Worm (Caenorhabditis elegans) whole organism, L1 larva: ENCODE results near the gene K09A11.1.

Experiments used
- C04F5.9 ChIP-seq: sonication (generic microtip); optimal IDR thresholded peaks from 2 replicates; lab custom pipeline; 2016; ENCODE audit warnings: missing genetic modification characterization, missing compliant biosample characterization
- F16B12.6 ChIP-seq: fragments of 150-350 bp; optimal IDR thresholded peaks from 2 replicates; lab custom pipeline; 2014; ENCODE audit warnings: missing biosample characterization, missing genetic modification characterization
- Y116A8C.19 ChIP-seq: sonication (generic microtip); optimal IDR thresholded peaks from 2 replicates; lab custom pipeline; 2016; ENCODE audit warnings: missing compliant biosample characterization, missing genetic modification characterization, borderline replicate concordance
- alr-1 ChIP-seq: fragments of 200-800 bp; sonication (Bioruptor generic); optimal IDR thresholded peaks from 2 replicates; lab custom pipeline; 2018; ENCODE audit warnings: borderline replicate concordance, mild to moderate bottlenecking, missing genetic modification characterization, missing compliant biosample characterization
- aly-2 ChIP-seq: fragments of 150-350 bp; optimal IDR thresholded peaks from 2 replicates; lab custom pipeline; 2014; ENCODE audit warnings: missing biosample characterization, missing genetic modification characterization
- blmp-1 ChIP-seq: fragments of 150-350 bp; optimal IDR thresholded peaks from 2 replicates; lab custom pipeline; 2014; ENCODE audit warnings: missing biosample characterization, missing genetic modification characterization
- ceh-90 ChIP-seq: sonication (generic microtip); optimal IDR thresholded peaks from 2 replicates; lab custom pipeline; 2016; ENCODE audit warnings: missing genetic modification characterization, missing compliant biosample characterization
- dsc-1 ChIP-seq: sonication (generic microtip); optimal IDR thresholded peaks from 2 replicates; lab custom pipeline; 2016; ENCODE audit warnings: mild to moderate bottlenecking, missing genetic modification characterization, missing compliant biosample characterization
- efl-1 ChIP-seq, 4 experiments: fragments of 150-350 bp; optimal IDR thresholded peaks in 3 of 4; peaks in 1 of 4; 1 replicate in 1 of 4; 2 replicates in 3 of 4; lab custom pipeline; 2014; ENCODE audit warnings: missing biosample characterization in 2 of 4, missing genetic modification characterization in 2 of 4, missing genetic modification reagents in 2 of 4
- egl-13 ChIP-seq: sonication (generic microtip); optimal IDR thresholded peaks from 2 replicates; lab custom pipeline; 2016; ENCODE audit warnings: missing genotype, missing genetic modification reagents, missing genetic modification characterization, missing compliant biosample characterization
- elt-3 ChIP-seq, 6 experiments: fragments of 150-350 bp in 1 of 6; sonication (generic microtip); optimal IDR thresholded peaks; 2 replicates each; lab custom pipeline; 2017 to 2018; ENCODE audit warnings: missing biosample characterization in 6 of 6, missing genetic modification characterization in 6 of 6, inconsistent platforms in 1 of 6
- ets-5 ChIP-seq: fragments of 200-800 bp; sonication (Bioruptor generic); IDR thresholded peaks from 2 replicates; pipeline ENCODE4 v1.3.6; 2022; ENCODE audit warnings: missing genetic modification characterization, missing compliant biosample characterization
- fkh-10 ChIP-seq: sonication (generic microtip); optimal IDR thresholded peaks from 2 replicates; lab custom pipeline; 2017; ENCODE audit warnings: missing biosample characterization, missing genetic modification reagents, missing genetic modification characterization
- fos-1 ChIP-seq: fragments of 150-350 bp; optimal IDR thresholded peaks from 2 replicates; lab custom pipeline; 2014; ENCODE audit warnings: missing biosample characterization, missing genetic modification characterization
- hlh-4 ChIP-seq: sonication (generic microtip); optimal IDR thresholded peaks from 2 replicates; lab custom pipeline; 2016; ENCODE audit warnings: mild to moderate bottlenecking, missing genetic modification characterization, missing compliant biosample characterization
- hpl-2 ChIP-seq: fragments of 150-350 bp; optimal IDR thresholded peaks from 2 replicates; lab custom pipeline; 2014; ENCODE audit warnings: missing biosample characterization, missing genetic modification reagents, missing genetic modification characterization
- irx-1 ChIP-seq: sonication (generic microtip); optimal IDR thresholded peaks from 2 replicates; lab custom pipeline; 2016; ENCODE audit warnings: missing genetic modification characterization, missing compliant biosample characterization
- isw-1 ChIP-seq: fragments of 200-800 bp; sonication (Bioruptor generic); IDR thresholded peaks from 2 replicates; pipeline ENCODE4 v1.3.6; 2022; ENCODE audit warnings: missing genetic modification characterization, missing compliant biosample characterization
- jun-1 ChIP-seq: fragments of 150-350 bp; optimal IDR thresholded peaks from 2 replicates; lab custom pipeline; 2014; ENCODE audit warnings: missing biosample characterization, missing genetic modification reagents, missing genetic modification characterization
- lin-13 ChIP-seq: fragments of 150-350 bp; optimal IDR thresholded peaks from 2 replicates; lab custom pipeline; 2014; ENCODE audit warnings: missing biosample characterization, missing genetic modification reagents, missing genetic modification characterization
- lin-15B ChIP-seq: fragments of 150-350 bp; sonication (generic microtip); optimal IDR thresholded peaks from 3 replicates; lab custom pipeline; 2014; ENCODE audit warnings: missing biosample characterization, missing genetic modification characterization
- lin-35 ChIP-seq, 2 experiments: fragments of 150-350 bp; optimal IDR thresholded peaks; 2 replicates each; lab custom pipeline; 2014; ENCODE audit warnings: missing biosample characterization in 2 of 2, missing genetic modification characterization in 2 of 2, missing genetic modification reagents in 2 of 2
- lir-3 ChIP-seq: sonication (generic microtip); optimal IDR thresholded peaks from 2 replicates; lab custom pipeline; 2016; ENCODE audit warnings: mild to moderate bottlenecking, missing genetic modification characterization, moderate library complexity, missing compliant biosample characterization; ENCODE audit not compliant: poor library complexity
- lsy-2 ChIP-seq, 2 experiments: fragments of 150-350 bp; optimal IDR thresholded peaks; 2 replicates each; lab custom pipeline; 2014; ENCODE audit warnings: missing biosample characterization in 2 of 2, missing genetic modification characterization in 2 of 2
- mdl-1 ChIP-seq, 2 experiments: fragments of 150-350 bp; optimal IDR thresholded peaks; 2 replicates each; lab custom pipeline; 2014 to 2017; ENCODE audit warnings: missing biosample characterization in 2 of 2, missing genetic modification characterization in 2 of 2, inconsistent platforms in 1 of 2
- mep-1 ChIP-seq: fragments of 150-350 bp; optimal IDR thresholded peaks from 2 replicates; lab custom pipeline; 2014; ENCODE audit warnings: missing biosample characterization, missing genetic modification characterization
- nhr-19 ChIP-seq: fragments of 200-800 bp; sonication (Bioruptor generic); conservative IDR thresholded peaks from 2 replicates; pipeline ENCODE4 v1.3.6; 2022; ENCODE audit warnings: missing genetic modification characterization, missing compliant biosample characterization
- nhr-20 ChIP-seq: sonication (generic microtip); optimal IDR thresholded peaks from 2 replicates; lab custom pipeline; 2016; ENCODE audit warnings: mild to moderate bottlenecking, missing genetic modification characterization, missing compliant biosample characterization
- nhr-237 ChIP-seq: fragments of 150-350 bp; optimal IDR thresholded peaks from 2 replicates; lab custom pipeline; 2014; ENCODE audit warnings: missing biosample characterization, missing genetic modification characterization
- nhr-71 ChIP-seq: sonication (generic microtip); optimal IDR thresholded peaks from 2 replicates; lab custom pipeline; 2016; ENCODE audit warnings: mild to moderate bottlenecking, missing genetic modification characterization, moderate library complexity, missing compliant biosample characterization
- nhr-85 ChIP-seq: sonication (generic microtip); peaks from one replicate; lab custom pipeline; 2016; ENCODE audit warnings: missing genetic modification characterization, inconsistent platforms, missing compliant biosample characterization
- nhr-90 ChIP-seq: sonication (generic microtip); optimal IDR thresholded peaks from 2 replicates; lab custom pipeline; 2016; ENCODE audit warnings: mild to moderate bottlenecking, missing genetic modification characterization, missing compliant biosample characterization; ENCODE audit not compliant: poor library complexity
- pag-3 ChIP-seq: sonication (generic microtip); optimal IDR thresholded peaks from 2 replicates; lab custom pipeline; 2017; ENCODE audit warnings: missing genetic modification characterization, mild to moderate bottlenecking, missing compliant biosample characterization, antibody characterized with exemption, borderline replicate concordance; ENCODE audit not compliant: insufficient read depth
- skn-1 ChIP-seq: fragments of 150-350 bp; optimal IDR thresholded peaks from 2 replicates; lab custom pipeline; 2014; ENCODE audit warnings: missing biosample characterization, missing genetic modification characterization
- snu-23 ChIP-seq: sonication (generic microtip); optimal IDR thresholded peaks from 2 replicates; lab custom pipeline; 2016; ENCODE audit warnings: missing genetic modification characterization, missing compliant biosample characterization
- sox-4 ChIP-seq: sonication (generic microtip); optimal IDR thresholded peaks from 2 replicates; lab custom pipeline; 2016; ENCODE audit warnings: missing genetic modification characterization, missing compliant biosample characterization
- sup-37 ChIP-seq: fragments of 200-800 bp; sonication (Bioruptor generic); optimal IDR thresholded peaks from 2 replicates; lab custom pipeline; 2018; ENCODE audit warnings: mild to moderate bottlenecking, missing genetic modification characterization, missing compliant biosample characterization
- tlp-1 ChIP-seq: fragments of 150-350 bp; optimal IDR thresholded peaks from 2 replicates; lab custom pipeline; 2014; ENCODE audit warnings: missing biosample characterization, missing genetic modification characterization
- unc-130 ChIP-seq: fragments of 150-350 bp; optimal IDR thresholded peaks from 2 replicates; lab custom pipeline; 2017; ENCODE audit warnings: missing biosample characterization, missing genetic modification characterization, inconsistent platforms
- unc-98 ChIP-seq: fragments of 200-800 bp; sonication (Bioruptor generic); IDR thresholded peaks from 2 replicates; pipeline ENCODE4 v1.3.6; 2022; ENCODE audit warnings: missing genetic modification characterization, missing compliant biosample characterization
- xbp-1 ChIP-seq: sonication (generic microtip); optimal IDR thresholded peaks from 2 replicates; lab custom pipeline; 2016; ENCODE audit warnings: missing genetic modification characterization, missing compliant biosample characterization
- zag-1 ChIP-seq: fragments of 150-350 bp; optimal IDR thresholded peaks from 2 replicates; lab custom pipeline; 2014; ENCODE audit warnings: missing biosample characterization, missing genetic modification characterization
- ztf-4 ChIP-seq: fragments of 150-350 bp; optimal IDR thresholded peaks from 2 replicates; lab custom pipeline; 2014; ENCODE audit warnings: missing biosample characterization, missing genetic modification characterization

Gene K09A11.1

DNA sequence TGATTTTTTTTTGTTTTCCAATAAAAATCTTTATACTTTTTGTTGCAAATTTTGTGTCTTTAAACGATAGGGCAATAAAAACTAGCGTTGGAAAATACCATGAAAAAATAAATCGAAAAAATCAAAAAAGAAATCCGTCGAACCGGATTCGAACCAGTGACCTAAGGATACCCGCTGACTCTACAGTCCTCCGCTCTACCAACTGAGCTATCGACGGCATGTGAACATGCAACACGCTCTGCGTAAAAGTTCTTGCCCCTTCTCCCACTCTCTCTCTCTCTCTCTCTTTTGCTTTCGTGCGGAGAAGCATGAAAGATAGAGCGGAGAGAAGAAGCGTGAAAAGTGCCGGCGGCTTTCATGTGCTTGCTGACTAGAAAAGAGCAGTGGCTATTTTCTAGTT lies 2.3 kb downstream of the K09A11.1 start (continued):
- TF ChIP-seq lin-35 (GFP tag; optimal IDR thresholded peaks at IDR 0.05; lab: Kevin White, UChicago): peak in 1 of 2 experiments; percentile 50
- TF ChIP-seq ceh-90 (tag; lab: Kevin White, UChicago): no peak
- TF ChIP-seq ztf-4 (tag; lab: Kevin White, UChicago): no peak
- no peak for TF ChIP-seq zag-1 (tag; lab: Kevin White, UChicago)
- TF ChIP-seq efl-1 (optimal IDR thresholded peaks at IDR 0.05; lab: Kevin White, UChicago): peak in 1 of 2 experiments; percentile 1
- peak in 1 of 2 experiments; percentile 58 for TF ChIP-seq efl-1 (GFP tag; optimal IDR thresholded peaks at IDR 0.05 in 1 of 2; lab: Kevin White, UChicago)
- TF ChIP-seq Y116A8C.19 (tag; lab: Kevin White, UChicago): no peak
- TF ChIP-seq dsc-1: peak; percentile 79
- TF ChIP-seq fos-1 (tag; lab: Kevin White, UChicago): peak; percentile 43
- TF ChIP-seq alr-1 (tag; lab: Kevin White, UChicago): no peak
- TF ChIP-seq jun-1 (tag; lab: Kevin White, UChicago): peak; percentile 54
- TF ChIP-seq nhr-71 (tag; lab: Kevin White, UChicago): peak; percentile 68
- no peak for TF ChIP-seq blmp-1
- TF ChIP-seq lir-3 (tag; lab: Kevin White, UChicago): peak; percentile 20
- TF ChIP-seq sup-37 (GFP tag; lab: Kevin White, UChicago): no peak
- peak in 1 of 2 experiments; percentile 44 for TF ChIP-seq mdl-1 (tag; optimal IDR thresholded peaks at IDR 0.05; lab: Kevin White, UChicago)
- peak; percentile 72 for TF ChIP-seq nhr-19 (GFP tag; lab: Robert Waterston, UW)
- peak in 1 of 2 experiments; percentile 25 for TF ChIP-seq lsy-2 (tag; optimal IDR thresholded peaks at IDR 0.05; lab: Kevin White, UChicago)
- peak; percentile 16 for TF ChIP-seq isw-1
- TF ChIP-seq hlh-4 (tag; lab: Kevin White, UChicago): no peak
- no peak for TF ChIP-seq C04F5.9
- TF ChIP-seq irx-1 (tag; lab: Kevin White, UChicago): peak; percentile 11
- TF ChIP-seq egl-13 (tag; lab: Kevin White, UChicago): no peak
- no peak for TF ChIP-seq hpl-2 (GFP tag; lab: Kevin White, UChicago)
- no peak for TF ChIP-seq unc-98 (GFP tag; lab: Robert Waterston, UW)
- no peak for TF ChIP-seq F16B12.6 (tag; lab: Kevin White, UChicago)
- TF ChIP-seq ets-5: no peak
- TF ChIP-seq aly-2 (tag; lab: Kevin White, UChicago): no peak

DNA sequence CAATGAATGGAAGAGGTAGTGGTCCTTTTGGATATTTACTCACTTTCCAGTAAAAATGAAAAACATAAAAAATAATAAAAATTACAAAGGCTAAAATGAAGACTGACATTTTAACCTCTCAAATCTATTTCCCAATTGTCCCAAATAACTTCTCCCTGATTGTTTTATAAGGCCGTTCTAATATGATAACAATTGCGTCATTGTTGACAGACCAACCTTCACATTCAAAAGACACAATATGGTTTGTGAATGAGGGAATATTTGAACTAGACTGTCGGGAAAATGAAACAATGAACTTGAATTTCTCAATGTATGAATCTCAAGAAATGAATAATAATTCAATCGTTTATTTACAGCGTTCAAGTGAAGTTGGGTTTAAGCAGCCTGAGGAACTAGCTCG lies 4.9 kb downstream of the K09A11.1 start, which contains the start of gene cyp-14A1:
cyp-14A1 (minus strand) TSS at position 126 of the 400 bp plus-strand sequence.
- TF ChIP-seq snu-23 (no peak), xbp-1 (no peak), mep-1 (tag; lab: Kevin White, UChicago) (no peak), nhr-85 (peak; percentile 45), elt-3 (tag; optimal IDR thresholded peaks at IDR 0.05; lab: Kevin White, UChicago) (peak in 3 of 6 experiments; percentile 35 to 56 (median 48)), nhr-237 (tag; lab: Kevin White, UChicago) (no peak), nhr-20 (tag; lab: Kevin White, UChicago) (peak; percentile 43), unc-130 (no peak), tlp-1 (tag; lab: Kevin White, UChicago) (no peak)

DNA sequence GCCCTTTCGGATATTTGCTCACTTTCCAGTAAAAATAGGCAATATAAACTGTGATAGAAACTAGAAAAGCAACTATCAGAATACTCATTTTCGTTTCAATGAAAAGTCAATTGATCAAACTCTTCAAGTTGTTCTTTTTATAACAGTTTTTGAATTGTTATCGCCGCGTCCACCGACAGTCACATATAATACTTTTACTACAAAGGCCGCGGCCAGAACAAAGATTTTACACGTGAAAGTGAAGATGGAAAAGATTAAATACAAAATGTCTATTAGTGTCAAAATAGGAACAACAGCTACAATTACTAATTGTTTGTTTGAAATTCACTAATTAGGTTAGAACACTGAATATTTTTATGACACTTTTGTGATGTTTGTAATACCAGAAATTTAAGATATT lies 7.3 kb downstream of the K09A11.1 start, which contains the start of gene cyp-14A2:
cyp-14A2 (minus strand) TSS at position 101 of the 400 bp plus-strand sequence.
- TF ChIP-seq blmp-1: peak; percentile 31
- TF ChIP-seq fkh-10: no peak

DNA sequence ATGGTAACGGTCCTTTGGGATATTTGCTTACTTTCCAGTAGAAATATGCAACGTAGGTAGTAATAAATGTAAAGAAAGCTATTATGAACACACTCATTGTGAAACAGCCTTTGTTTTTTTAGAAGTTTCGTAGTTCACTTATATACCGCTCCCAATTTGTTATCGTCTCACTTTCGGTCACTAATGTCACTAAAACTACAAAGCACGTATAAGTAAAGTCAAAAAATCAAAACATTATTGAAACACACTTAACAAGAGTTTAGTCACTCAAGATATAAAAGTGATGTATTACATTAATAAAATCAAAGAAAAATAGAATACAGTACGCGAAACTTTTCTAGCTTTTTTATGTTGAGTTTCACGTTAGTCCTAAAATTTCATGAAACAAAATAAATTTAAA lies 11.8 kb downstream of the K09A11.1 start, which contains the start of gene cyp-14A3:
cyp-14A3 (minus strand) TSS at position 101 of the 400 bp plus-strand sequence.
- TF ChIP-seq lin-13 (no peak), nhr-90 (tag; lab: Kevin White, UChicago) (no peak), skn-1 (tag; lab: Kevin White, UChicago) (no peak), lin-15B (tag; lab: Kevin White, UChicago) (no peak), sox-4 (no peak), pag-3 (tag; lab: Kevin White, UChicago) (no peak), lsy-2 (tag; optimal IDR thresholded peaks at IDR 0.05; lab: Kevin White, UChicago) (no peak), nhr-20 (tag; lab: Kevin White, UChicago) (no peak)
